Fruit fly (Drosophila melanogaster) whole organism, wandering third instar larva: ENCODE results near the gene Actn.

Source experiments
- Abd-B ChIP-seq: fragments of >200 bp; optimal IDR thresholded peaks from 2 replicates; lab custom pipeline; 2017; ENCODE audit warnings: missing biosample characterization, missing genetic modification characterization
- CG32264 ChIP-seq: fragments of 200-800 bp; sonication (Bioruptor generic); optimal IDR thresholded peaks from 2 replicates; lab custom pipeline; 2016; ENCODE audit warnings: missing biosample characterization, missing genetic modification characterization
- CG9705 ChIP-seq: fragments of 200-800 bp; sonication (Bioruptor generic); optimal IDR thresholded peaks from 2 replicates; lab custom pipeline; 2018; ENCODE audit warnings: missing biosample characterization, mild to moderate bottlenecking, missing genetic modification characterization
- CrebA ChIP-seq: fragments of 200-800 bp; sonication (Bioruptor generic); optimal IDR thresholded peaks from 2 replicates; lab custom pipeline; 2016; ENCODE audit warnings: missing biosample characterization, mild to moderate bottlenecking, missing genetic modification characterization, borderline replicate concordance
- Dfd ChIP-seq: fragments of >200 bp; optimal IDR thresholded peaks from 2 replicates; lab custom pipeline; 2017; ENCODE audit warnings: missing biosample characterization, missing genetic modification characterization
- Dif ChIP-seq: fragments of 200-275, 200-300 bp; sonication (Bioruptor generic); optimal IDR thresholded peaks from 2 replicates; lab custom pipeline; 2018; ENCODE audit warnings: missing biosample characterization, missing genetic modification characterization; ENCODE audit not compliant: partially characterized antibody
- GATAd ChIP-seq: sonication (Bioruptor generic); optimal IDR thresholded peaks from 2 replicates; lab custom pipeline; 2016; ENCODE audit warnings: missing biosample characterization, missing genetic modification characterization
- HLH106 ChIP-seq: fragments of 200-800 bp; optimal IDR thresholded peaks from 3 replicates; lab custom pipeline; 2019; ENCODE audit warnings: missing biosample characterization, mild to moderate bottlenecking, missing genetic modification characterization, moderate library complexity
- Hnf4 ChIP-seq: fragments of 200-800 bp; sonication (Bioruptor generic); optimal IDR thresholded peaks from 2 replicates; lab custom pipeline; 2016; ENCODE audit warnings: missing biosample characterization, mild to moderate bottlenecking, missing genetic modification characterization
- Hr78 ChIP-seq: fragments of >200 bp; optimal IDR thresholded peaks from 2 replicates; lab custom pipeline; 2017; ENCODE audit warnings: missing biosample characterization, missing genetic modification characterization
- Hr83 ChIP-seq: fragments of 200-300 bp; sonication (Bioruptor generic); optimal IDR thresholded peaks from 2 replicates; lab custom pipeline; 2016; ENCODE audit warnings: missing biosample characterization, mild to moderate bottlenecking, missing genetic modification characterization, moderate library complexity; ENCODE audit not compliant: poor library complexity, severe bottlenecking
- Jra ChIP-seq: sonication (Bioruptor generic); optimal IDR thresholded peaks from 2 replicates; lab custom pipeline; 2016; ENCODE audit warnings: missing biosample characterization, missing genetic modification characterization
- Mio ChIP-seq: sonication (Bioruptor generic); optimal IDR thresholded peaks from 2 replicates; lab custom pipeline; 2016; ENCODE audit warnings: missing biosample characterization, missing genetic modification characterization
- Myc ChIP-seq: fragments of >200 bp; optimal IDR thresholded peaks from 2 replicates; lab custom pipeline; 2017
- N ChIP-seq: fragments of >200 bp; optimal IDR thresholded peaks from 2 replicates; lab custom pipeline; 2018; ENCODE audit warnings: missing biosample characterization, missing external identifiers, missing genetic modification characterization
- OdsH ChIP-seq: fragments of 200-800 bp; sonication (Bioruptor generic); optimal IDR thresholded peaks from 2 replicates; lab custom pipeline; 2016; ENCODE audit warnings: missing biosample characterization, mild to moderate bottlenecking, missing genetic modification characterization
- Rel ChIP-seq, 2 experiments: fragments of 200-800 bp; sonication (Bioruptor generic) in 1 of 2; optimal IDR thresholded peaks; 2 replicates in 1 of 2; 3 replicates in 1 of 2; lab custom pipeline; 2016 to 2019; ENCODE audit warnings: mild to moderate bottlenecking in 2 of 2, missing biosample characterization in 2 of 2, missing genetic modification characterization in 2 of 2, moderate library complexity in 1 of 2
- Sp1 ChIP-seq: fragments of 200-800 bp; sonication (Bioruptor generic); optimal IDR thresholded peaks from 3 replicates; lab custom pipeline; 2019; ENCODE audit warnings: missing biosample characterization, mild to moderate bottlenecking, missing genetic modification characterization, moderate library complexity
- Vsx2 ChIP-seq: fragments of 200-300, 225-300 bp; sonication (Bioruptor generic); optimal IDR thresholded peaks from 2 replicates; lab custom pipeline; 2018; ENCODE audit warnings: missing biosample characterization, missing genetic modification characterization; ENCODE audit not compliant: partially characterized antibody
- br ChIP-seq: fragments of 200-800 bp; sonication (Bioruptor generic); optimal IDR thresholded peaks from 2 replicates; lab custom pipeline; 2016; ENCODE audit warnings: missing biosample characterization, missing genetic modification characterization
- brk ChIP-seq: fragments of 200-800 bp; sonication (Bioruptor generic); optimal IDR thresholded peaks from 2 replicates; lab custom pipeline; 2016; ENCODE audit warnings: missing biosample characterization, mild to moderate bottlenecking, missing genetic modification characterization
- dl ChIP-seq, 2 experiments: fragments of 175-275, 200-275 bp in 1 of 2; fragments of 200-275 bp in 1 of 2; sonication (Bioruptor generic); optimal IDR thresholded peaks; lab custom pipeline; 2018; ENCODE audit warnings: mild to moderate bottlenecking in 2 of 2, missing biosample characterization in 2 of 2, missing genetic modification characterization in 2 of 2, moderate library complexity in 2 of 2; ENCODE audit not compliant: partially characterized antibody in 2 of 2, insufficient read depth in 1 of 2
- dmrt93B ChIP-seq: fragments of 200-800 bp; sonication (Bioruptor generic); optimal IDR thresholded peaks from 2 replicates; lab custom pipeline; 2018; ENCODE audit warnings: missing biosample characterization, mild to moderate bottlenecking, missing genetic modification characterization
- dsf ChIP-seq: sonication (Bioruptor generic); optimal IDR thresholded peaks from 2 replicates; lab custom pipeline; 2016; ENCODE audit warnings: missing biosample characterization, missing genetic modification characterization, borderline replicate concordance
- ey ChIP-seq: fragments of 200-800 bp; sonication (Bioruptor generic); optimal IDR thresholded peaks from 2 replicates; lab custom pipeline; 2016; ENCODE audit warnings: missing biosample characterization, missing genetic modification characterization
- foxo ChIP-seq, 2 experiments: fragments of 200-800 bp; sonication (Bioruptor generic); optimal IDR thresholded peaks; 2 replicates in 1 of 2; 3 replicates in 1 of 2; lab custom pipeline; 2016 to 2017; ENCODE audit warnings: missing biosample characterization in 2 of 2, missing genetic modification characterization in 2 of 2
- fru ChIP-seq: fragments of 200-800 bp; sonication (Bioruptor generic); optimal IDR thresholded peaks from 3 replicates; lab custom pipeline; 2016; ENCODE audit warnings: missing biosample characterization, mild to moderate bottlenecking, missing genetic modification characterization
- h ChIP-seq: fragments of 200-800 bp; sonication (Bioruptor generic); optimal IDR thresholded peaks from 3 replicates; lab custom pipeline; 2016; ENCODE audit warnings: missing biosample characterization, mild to moderate bottlenecking, missing genetic modification characterization
- jim ChIP-seq: fragments of 175-275, 200-325 bp; sonication (Bioruptor generic); optimal IDR thresholded peaks from 2 replicates; lab custom pipeline; 2016; ENCODE audit warnings: missing biosample characterization, mild to moderate bottlenecking, missing genetic modification characterization
- lola ChIP-seq: fragments of >200 bp; optimal IDR thresholded peaks from 2 replicates; lab custom pipeline; 2017; ENCODE audit warnings: missing biosample characterization, missing genetic modification characterization
- pan ChIP-seq: fragments of >200 bp; optimal IDR thresholded peaks from 2 replicates; lab custom pipeline; 2017
- psq ChIP-seq: fragments of 200-800 bp; sonication (Bioruptor generic); optimal IDR thresholded peaks from 3 replicates; lab custom pipeline; 2017; ENCODE audit warnings: missing biosample characterization, mild to moderate bottlenecking, missing genetic modification characterization, moderate library complexity
- rgr ChIP-seq: fragments of 200-800 bp; sonication (Bioruptor generic); optimal IDR thresholded peaks from 3 replicates; lab custom pipeline; 2016; ENCODE audit warnings: missing biosample characterization, mild to moderate bottlenecking, missing genetic modification characterization
- sage ChIP-seq: fragments of 200-800 bp; sonication (Bioruptor generic); optimal IDR thresholded peaks from 2 replicates; lab custom pipeline; 2016; ENCODE audit warnings: missing biosample characterization, mild to moderate bottlenecking, missing genetic modification characterization
- sv ChIP-seq: fragments of 200-800 bp; sonication (Bioruptor generic); optimal IDR thresholded peaks from 3 replicates; lab custom pipeline; 2016; ENCODE audit warnings: missing biosample characterization, missing genetic modification characterization
- tai ChIP-seq: sonication (Bioruptor generic); optimal IDR thresholded peaks from 2 replicates; lab custom pipeline; 2016; ENCODE audit warnings: missing biosample characterization, missing genetic modification characterization
- usp ChIP-seq: fragments of >200 bp; optimal IDR thresholded peaks from 2 replicates; lab custom pipeline; 2017; ENCODE audit warnings: missing biosample characterization, missing genetic modification characterization
- woc ChIP-seq: sonication (Bioruptor generic); optimal IDR thresholded peaks from 2 replicates; lab custom pipeline; 2016; ENCODE audit warnings: missing biosample characterization, mild to moderate bottlenecking, missing genetic modification characterization

The Actn gene

dm6 chrX:2061119-2061518 lies 19.0 kb upstream of the Actn start:
- peak; percentile 56 for TF ChIP-seq Myc
- peak; percentile 34 for TF ChIP-seq Sp1 (GFP tag; lab: Kevin White, UChicago)
- TF ChIP-seq dsf (GFP tag; lab: Kevin White, UChicago), result no peak
- TF ChIP-seq HLH106, result peak; percentile 20

DNA sequence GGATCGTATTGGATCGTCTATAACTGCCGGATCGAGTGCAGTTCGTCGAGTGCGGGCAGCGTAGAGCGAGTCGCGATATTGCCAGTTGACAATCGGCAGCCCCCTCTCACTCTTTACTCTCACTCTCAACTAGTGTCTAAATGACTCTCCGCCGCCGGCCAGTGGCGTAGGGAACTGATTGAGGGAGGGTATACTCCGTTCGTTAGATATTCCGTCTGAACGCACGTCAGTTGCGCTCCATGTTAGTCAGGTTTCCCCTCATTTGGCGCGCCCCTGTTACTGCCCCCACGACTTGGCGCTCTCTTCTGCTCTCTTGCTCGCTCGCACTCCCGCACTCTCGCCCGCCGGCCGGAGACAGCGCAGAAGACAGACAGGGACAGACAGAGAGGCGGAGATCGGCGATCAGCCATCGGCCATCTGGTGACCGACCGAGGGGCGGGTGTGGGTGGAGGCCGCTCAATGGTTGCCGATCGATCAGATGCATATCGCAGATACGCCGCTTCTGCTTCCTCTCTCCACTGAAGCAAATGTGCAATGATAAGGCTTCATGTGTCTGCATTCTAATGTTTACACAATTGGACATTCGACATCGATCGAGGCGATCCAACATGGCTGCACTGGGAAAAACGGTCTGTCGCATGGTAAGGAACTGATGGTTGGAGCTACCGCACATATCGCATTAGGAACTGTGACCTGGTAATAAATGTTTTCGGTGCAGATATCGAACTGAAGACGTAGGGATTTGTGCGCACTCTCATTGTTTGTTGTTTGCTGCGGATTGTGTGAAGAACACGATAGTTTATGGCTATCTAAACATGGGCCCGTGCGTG lies 8.2 kb upstream of the Actn start, which contains the start of gene moody:
moody (minus strand) TSS at position 51 of the 830 bp plus-strand sequence.
- peak; percentile 75 for TF ChIP-seq Rel (GFP tag; optimal IDR thresholded peaks at IDR 0.05; lab: Kevin White, UChicago)
- peak; percentile 84 for TF ChIP-seq Rel (tag; optimal IDR thresholded peaks at IDR 0.05; lab: Kevin White, UChicago)
- TF ChIP-seq Hr78 (GFP tag; lab: Kevin White, UChicago), result no peak
- TF ChIP-seq Mio, result peak; percentile 89
- peak; percentile 56 for TF ChIP-seq GATAd (GFP tag; lab: Kevin White, UChicago)
- no peak for TF ChIP-seq Abd-B (GFP tag; lab: Kevin White, UChicago)
- TF ChIP-seq Myc, result no peak
- TF ChIP-seq Hr83 (GFP tag; lab: Kevin White, UChicago), result peak; percentile 98
- peak; percentile 37 for TF ChIP-seq jim (GFP tag; lab: Kevin White, UChicago)
- TF ChIP-seq h (GFP tag; lab: Kevin White, UChicago), result peak; percentile 98
- peak; percentile 94 for TF ChIP-seq Sp1 (GFP tag; lab: Kevin White, UChicago)
- no peak for TF ChIP-seq pan
- no peak for TF ChIP-seq Vsx2 (GFP tag; lab: Kevin White, UChicago)
- peak; percentile 97 for TF ChIP-seq fru (GFP tag; lab: Kevin White, UChicago)
- peak; percentile 86 for TF ChIP-seq CG32264 (GFP tag; lab: Kevin White, UChicago)
- peak; percentile 90 for TF ChIP-seq Jra (GFP tag; lab: Kevin White, UChicago)
- TF ChIP-seq lola, result no peak
- peak; percentile 69 to 81 for TF ChIP-seq dl (GFP tag; optimal IDR thresholded peaks at IDR 0.05; lab: Kevin White, UChicago; ENCODE audit: insufficient read depth in 1 of 2, partially characterized antibody in 2 of 2)
- no peak for TF ChIP-seq brk (GFP tag; lab: Kevin White, UChicago)
- peak; percentile 95 for TF ChIP-seq Hnf4 (GFP tag; lab: Kevin White, UChicago)
- peak; percentile 84 for TF ChIP-seq sage
- no peak for TF ChIP-seq usp (GFP tag; lab: Kevin White, UChicago)
- no peak for TF ChIP-seq N (GFP tag; lab: Kevin White, UChicago)
- TF ChIP-seq tai, result no peak
- TF ChIP-seq ey, result peak; percentile 97
- peak; percentile 90 for TF ChIP-seq woc (GFP tag; lab: Kevin White, UChicago)
- peak; percentile 77 to 99 for TF ChIP-seq foxo (GFP tag; optimal IDR thresholded peaks at IDR 0.05; lab: Kevin White, UChicago)
- no peak for TF ChIP-seq CrebA (GFP tag; lab: Kevin White, UChicago)
- peak; percentile 95 for TF ChIP-seq HLH106
- TF ChIP-seq br (GFP tag; lab: Kevin White, UChicago), result peak; percentile 98
- TF ChIP-seq Dif (GFP tag; lab: Kevin White, UChicago), result peak; percentile 76
- TF ChIP-seq psq, result peak; percentile 87
- peak; percentile 96 for TF ChIP-seq OdsH (GFP tag; lab: Kevin White, UChicago)
- TF ChIP-seq dmrt93B (GFP tag; lab: Kevin White, UChicago), result peak; percentile 88
- no peak for TF ChIP-seq Dfd (GFP tag; lab: Kevin White, UChicago)
- peak; percentile 79 for TF ChIP-seq dsf (GFP tag; lab: Kevin White, UChicago)
- TF ChIP-seq sv (GFP tag; lab: Kevin White, UChicago), result peak; percentile 93
- TF ChIP-seq CG9705 (GFP tag; lab: Kevin White, UChicago), result peak; percentile 93
- TF ChIP-seq rgr (GFP tag; lab: Kevin White, UChicago), result peak; percentile 97
